Fruit fly (Drosophila melanogaster) whole organism, embryonic: ENCODE data around the gene CG4570.

Experiments
- BEAF-32 ChIP-seq: fragments of 200-800 bp; sonication (Bioruptor generic); optimal IDR thresholded peaks from 3 replicates; lab custom pipeline; 2017; ENCODE audit warnings: missing biosample characterization, missing genetic modification characterization, mild to moderate bottlenecking, moderate library complexity, missing genetic modification reagents
- BtbVII ChIP-seq: fragments of 200-800 bp; sonication (Bioruptor generic); optimal IDR thresholded peaks from 3 replicates; lab custom pipeline; 2017; ENCODE audit warnings: missing biosample characterization, mild to moderate bottlenecking, missing genetic modification characterization
- C15 ChIP-seq: fragments of 200-800 bp; sonication (Bioruptor generic); IDR thresholded peaks from 3 replicates; pipeline ENCODE4 v1.3.6; 2022; ENCODE audit warnings: missing biosample characterization, missing genetic modification characterization
- CG12659 ChIP-seq: fragments of 200-800 bp; sonication (Bioruptor generic); optimal IDR thresholded peaks from 3 replicates; lab custom pipeline; 2017; ENCODE audit warnings: mild to moderate bottlenecking, missing biosample characterization, missing genetic modification reagents, missing genetic modification characterization
- CG13894 ChIP-seq: fragments of 200-800 bp; sonication (Bioruptor generic); optimal IDR thresholded peaks from 3 replicates; lab custom pipeline; 2018; ENCODE audit warnings: missing biosample characterization, mild to moderate bottlenecking, missing genetic modification characterization, moderate library complexity
- CG14667 ChIP-seq: fragments of 200-800 bp; sonication (Bioruptor generic); IDR thresholded peaks from 2 replicates; pipeline ENCODE4 v1.3.6; 2022; ENCODE audit warnings: missing biosample characterization, missing genetic modification characterization
- CG1602 ChIP-seq: fragments of 200-800 bp; sonication (Bioruptor generic); optimal IDR thresholded peaks from 3 replicates; lab custom pipeline; 2016; ENCODE audit warnings: missing biosample characterization, missing genetic modification characterization
- CG17359 ChIP-seq: fragments of 200-800 bp; sonication (Bioruptor generic); optimal IDR thresholded peaks from 3 replicates; lab custom pipeline; 2018; ENCODE audit warnings: missing biosample characterization, mild to moderate bottlenecking, missing genetic modification characterization, moderate library complexity
- CG17829 ChIP-seq: fragments of 200-800 bp; optimal IDR thresholded peaks from 2 replicates; lab custom pipeline; 2019; ENCODE audit warnings: missing biosample characterization, mild to moderate bottlenecking, missing genetic modification characterization, moderate library complexity
- CG2712 ChIP-seq: fragments of 200-800 bp; optimal IDR thresholded peaks from 3 replicates; lab custom pipeline; 2019; ENCODE audit warnings: missing biosample characterization, mild to moderate bottlenecking, missing genetic modification characterization, moderate library complexity
- CG31441 ChIP-seq: fragments of 200-800 bp; sonication (Bioruptor generic); IDR thresholded peaks from 2 replicates; pipeline ENCODE4 v1.3.6; 2022; ENCODE audit warnings: missing biosample characterization, missing genetic modification characterization
- CG32767 ChIP-seq: fragments of 200-800 bp; sonication (Bioruptor generic); IDR thresholded peaks from 2 replicates; pipeline ENCODE4 v1.3.6; 2022; ENCODE audit warnings: missing biosample characterization, missing genetic modification characterization
- CG32772 ChIP-seq: fragments of 200-800 bp; sonication (Bioruptor generic); IDR thresholded peaks from 2 replicates; pipeline ENCODE4 v1.3.6; 2022; ENCODE audit warnings: missing biosample characterization, missing genetic modification characterization
- CG33557 ChIP-seq: fragments of 200-800 bp; sonication (Bioruptor generic); optimal IDR thresholded peaks from 2 replicates; lab custom pipeline; 2019; ENCODE audit warnings: missing biosample characterization, mild to moderate bottlenecking, missing genetic modification characterization, moderate library complexity
- CG34422 ChIP-seq: fragments of 200-800 bp; sonication (Bioruptor generic); IDR thresholded peaks from 3 replicates; pipeline ENCODE4 v1.3.6; 2022; ENCODE audit warnings: missing biosample characterization, missing genetic modification characterization
- CG3838 ChIP-seq: fragments of 200-800 bp; sonication (Bioruptor generic); optimal IDR thresholded peaks from 3 replicates; lab custom pipeline; 2016; ENCODE audit warnings: missing biosample characterization, missing genetic modification characterization
- CG3847 ChIP-seq: fragments of 200-800 bp; sonication (Bioruptor generic); IDR thresholded peaks from 2 replicates; pipeline ENCODE4 v1.3.6; 2022; ENCODE audit warnings: missing biosample characterization, missing genetic modification characterization
- CG6254 ChIP-seq: fragments of 200-800 bp; sonication (Bioruptor generic); optimal IDR thresholded peaks from 3 replicates; lab custom pipeline; 2017; ENCODE audit warnings: mild to moderate bottlenecking, missing biosample characterization, missing genetic modification reagents, missing genetic modification characterization
- CG6683 ChIP-seq: fragments of 200-800 bp; sonication (Bioruptor generic); optimal IDR thresholded peaks from 2 replicates; lab custom pipeline; 2017; ENCODE audit warnings: missing biosample characterization, mild to moderate bottlenecking, missing genetic modification characterization, missing genetic modification reagents
- CG7745 ChIP-seq: fragments of 200-800 bp; sonication (Bioruptor generic); optimal IDR thresholded peaks from 2 replicates; lab custom pipeline; 2018; ENCODE audit warnings: missing biosample characterization, mild to moderate bottlenecking, missing genetic modification characterization, moderate library complexity
- CG8089 ChIP-seq: fragments of 200-800 bp; sonication (Bioruptor generic); optimal IDR thresholded peaks from 3 replicates; lab custom pipeline; 2016; ENCODE audit warnings: missing biosample characterization, missing genetic modification characterization
- CG8388 ChIP-seq: fragments of 200-800 bp; sonication (Bioruptor generic); optimal IDR thresholded peaks from 2 replicates; lab custom pipeline; 2019; ENCODE audit warnings: missing biosample characterization, mild to moderate bottlenecking, missing genetic modification characterization, moderate library complexity
- CG9797 ChIP-seq: fragments of 200-800 bp; sonication (Bioruptor generic); optimal IDR thresholded peaks from 3 replicates; lab custom pipeline; 2018; ENCODE audit warnings: missing biosample characterization, mild to moderate bottlenecking, missing genetic modification characterization
- HLH54F ChIP-seq: fragments of 200-800 bp; sonication (Bioruptor generic); optimal IDR thresholded peaks from 3 replicates; lab custom pipeline; 2016; ENCODE audit warnings: missing biosample characterization, missing genetic modification characterization
- Hr39 ChIP-seq: fragments of >200 bp; optimal IDR thresholded peaks from 2 replicates; lab custom pipeline; 2017
- PHDP ChIP-seq: fragments of 200-800 bp; sonication (Bioruptor generic); optimal IDR thresholded peaks from 3 replicates; lab custom pipeline; 2018; ENCODE audit warnings: missing biosample characterization, mild to moderate bottlenecking, missing genetic modification characterization, moderate library complexity
- Rfx ChIP-seq: fragments of 200-800 bp; sonication (Bioruptor generic); IDR thresholded peaks from 2 replicates; pipeline ENCODE4 v1.3.6; 2022; ENCODE audit warnings: missing biosample characterization, missing genetic modification characterization
- Sin3A ChIP-seq: fragments of >200 bp; optimal IDR thresholded peaks from 2 replicates; lab custom pipeline; 2018
- amos ChIP-seq: fragments of 200-800 bp; sonication (Bioruptor generic); IDR thresholded peaks from 2 replicates; pipeline ENCODE4 v1.3.6; 2022; ENCODE audit warnings: missing biosample characterization, missing genetic modification characterization; ENCODE audit not compliant: partially characterized antibody
- ase ChIP-seq: fragments of 200-800 bp; sonication (Bioruptor generic); IDR thresholded peaks from 3 replicates; pipeline ENCODE4 v1.3.6; 2022; ENCODE audit warnings: missing biosample characterization, missing genetic modification characterization
- bab2 ChIP-seq: fragments of 200-800 bp; sonication (Bioruptor generic); optimal IDR thresholded peaks from 2 replicates; lab custom pipeline; 2016; ENCODE audit warnings: missing biosample characterization, missing genetic modification characterization
- cg ChIP-seq: fragments of 200-800 bp; sonication (Bioruptor generic); optimal IDR thresholded peaks from 3 replicates; lab custom pipeline; 2019; ENCODE audit warnings: missing biosample characterization, mild to moderate bottlenecking, missing genetic modification characterization, moderate library complexity
- chif ChIP-seq, 2 experiments: fragments of 200-800 bp; sonication (Bioruptor generic); optimal IDR thresholded peaks; 3 replicates each; lab custom pipeline; 2016; ENCODE audit warnings: missing biosample characterization in 2 of 2, missing genetic modification characterization in 2 of 2
- dimm ChIP-seq: fragments of 200-800 bp; sonication (Bioruptor generic); IDR thresholded peaks from 2 replicates; pipeline ENCODE4 v1.3.6; 2022; ENCODE audit warnings: missing biosample characterization, missing genetic modification characterization
- disco-r ChIP-seq: fragments of 200-800 bp; sonication (Bioruptor generic); optimal IDR thresholded peaks from 2 replicates; lab custom pipeline; 2016; ENCODE audit warnings: missing biosample characterization, missing genetic modification characterization
- dmrt99B ChIP-seq: fragments of 200-800 bp; sonication (Bioruptor generic); optimal IDR thresholded peaks from 2 replicates; lab custom pipeline; 2018; ENCODE audit warnings: missing biosample characterization, mild to moderate bottlenecking, missing genetic modification characterization, moderate library complexity
- fu2 ChIP-seq: fragments of 200-800 bp; sonication (Bioruptor generic); optimal IDR thresholded peaks from 2 replicates; lab custom pipeline; 2016; ENCODE audit warnings: missing biosample characterization, missing genetic modification characterization
- gsb-n ChIP-seq: fragments of 200-800 bp; sonication (Bioruptor generic); optimal IDR thresholded peaks from 3 replicates; lab custom pipeline; 2018; ENCODE audit warnings: missing biosample characterization, mild to moderate bottlenecking, missing genetic modification characterization
- hb ChIP-seq: fragments of 200-800 bp; sonication (Bioruptor generic); IDR thresholded peaks from 3 replicates; pipeline ENCODE4 v1.3.6; 2022; ENCODE audit warnings: missing biosample characterization, missing genetic modification characterization; ENCODE audit not compliant: partially characterized antibody
- jigr1 ChIP-seq: fragments of 200-800 bp; sonication (Bioruptor generic); IDR thresholded peaks from 3 replicates; pipeline ENCODE4 v1.3.6; 2022; ENCODE audit warnings: missing biosample characterization, missing genetic modification characterization
- jumu ChIP-seq: fragments of 200-800 bp; sonication (Bioruptor generic); optimal IDR thresholded peaks from 3 replicates; lab custom pipeline; 2016; ENCODE audit warnings: missing biosample characterization, missing genetic modification characterization
- ken ChIP-seq: fragments of 200-800 bp; sonication (Bioruptor generic); IDR thresholded peaks from 3 replicates; pipeline ENCODE4 v1.3.6; 2022; ENCODE audit warnings: missing biosample characterization, missing genetic modification characterization
- p53 ChIP-seq: fragments of 200-800 bp; sonication (Bioruptor generic); optimal IDR thresholded peaks from 2 replicates; lab custom pipeline; 2016; ENCODE audit warnings: missing biosample characterization, missing genetic modification characterization
- peb ChIP-seq: fragments of 200-800 bp; sonication (Bioruptor generic); IDR thresholded peaks from 2 replicates; pipeline ENCODE4 v1.3.6; 2022; ENCODE audit warnings: missing biosample characterization, missing genetic modification characterization
- pzg ChIP-seq: fragments of 200-800 bp; sonication (Bioruptor generic); optimal IDR thresholded peaks from 3 replicates; lab custom pipeline; 2018; ENCODE audit warnings: missing biosample characterization, mild to moderate bottlenecking, missing genetic modification characterization, moderate library complexity
- ro ChIP-seq: fragments of 200-800 bp; sonication (Bioruptor generic); IDR thresholded peaks from 2 replicates; pipeline ENCODE4 v1.3.6; 2022; ENCODE audit warnings: missing biosample characterization, missing genetic modification characterization
- sob ChIP-seq: fragments of 200-800 bp; sonication (Bioruptor generic); IDR thresholded peaks from 2 replicates; pipeline ENCODE4 v1.3.6; 2022; ENCODE audit warnings: missing biosample characterization, missing genetic modification characterization
- ssp ChIP-seq: fragments of 200-800 bp; sonication (Bioruptor generic); IDR thresholded peaks from 2 replicates; pipeline ENCODE4 v1.3.6; 2022; ENCODE audit warnings: missing biosample characterization, missing genetic modification characterization
- tio ChIP-seq: fragments of 200-800 bp; sonication (Bioruptor generic); optimal IDR thresholded peaks from 2 replicates; lab custom pipeline; 2017; ENCODE audit warnings: missing biosample characterization, missing genetic modification characterization, inconsistent platforms
- zf30C ChIP-seq: fragments of 200-800 bp; sonication (Bioruptor generic); optimal IDR thresholded peaks from 3 replicates; lab custom pipeline; 2018; ENCODE audit warnings: missing biosample characterization, mild to moderate bottlenecking, missing genetic modification characterization

Gene CG4570

dm6 chr3R:10886462-10887315, 30.1 kb downstream of the CG4570 start (continued):
- TF ChIP-seq CG13894 (tag; lab: Kevin White, UChicago): peak; percentile 94
- TF ChIP-seq CG31441: peak; percentile 93
- peak; percentile 17 for TF ChIP-seq p53 (GFP tag; lab: Kevin White, UChicago)
- peak; percentile 83 for TF ChIP-seq disco-r
- TF ChIP-seq jumu (GFP tag; lab: Kevin White, UChicago): peak; percentile 89
- no peak for TF ChIP-seq Hr39
- peak; percentile 84 for TF ChIP-seq CG8388 (GFP tag; lab: Kevin White, UChicago)
- peak; percentile 80 for TF ChIP-seq CG34422 (GFP tag; lab: Robert Waterston, UW)
- peak; percentile 92 for TF ChIP-seq dmrt99B
- peak; percentile 89 for TF ChIP-seq gsb-n (tag; lab: Kevin White, UChicago)
- TF ChIP-seq sob (GFP tag; lab: Robert Waterston, UW): peak; percentile 92
- peak; percentile 93 for TF ChIP-seq BtbVII (GFP tag; lab: Kevin White, UChicago)
- TF ChIP-seq CG9797 (GFP tag; lab: Kevin White, UChicago): peak; percentile 27
- no peak for TF ChIP-seq hb (GFP tag; lab: Robert Waterston, UW)
- TF ChIP-seq CG32772: peak; percentile 85
- peak; percentile 84 for TF ChIP-seq CG32767 (GFP tag; lab: Robert Waterston, UW)
- TF ChIP-seq dimm: peak; percentile 50; the same call in 1 of the 2 replicates
- peak; percentile 85 for TF ChIP-seq tio
- peak; percentile 83 for TF ChIP-seq CG1602 (GFP tag; lab: Kevin White, UChicago)
- peak; percentile 74 for TF ChIP-seq CG6254 (GFP tag; lab: Kevin White, UChicago)
- peak; percentile 94 for TF ChIP-seq CG12659 (GFP tag; lab: Kevin White, UChicago)
- TF ChIP-seq CG8089 (GFP tag; lab: Kevin White, UChicago): peak; percentile 78
- TF ChIP-seq CG3838: peak; percentile 65
- peak; percentile 79 for TF ChIP-seq peb (GFP tag; lab: Robert Waterston, UW)
- TF ChIP-seq fu2 (GFP tag; lab: Kevin White, UChicago): peak; percentile 87
- TF ChIP-seq pzg: no peak
- peak; percentile 76 for TF ChIP-seq CG17829 (tag; lab: Kevin White, UChicago)
- peak; percentile 93 for TF ChIP-seq cg (GFP tag; lab: Kevin White, UChicago)
- TF ChIP-seq CG14667: peak; percentile 75
- peak; percentile 64 for TF ChIP-seq ro
- TF ChIP-seq ase (GFP tag; lab: Robert Waterston, UW): peak; percentile 84
- TF ChIP-seq Rfx (GFP tag; lab: Robert Waterston, UW): peak; percentile 92
- peak; percentile 43; the same call in 1 of the 3 replicates for TF ChIP-seq ken (GFP tag; lab: Robert Waterston, UW)
- TF ChIP-seq zf30C: no peak
- TF ChIP-seq jigr1: peak; percentile 79
- peak; percentile 78 for TF ChIP-seq ssp (GFP tag; lab: Robert Waterston, UW)
- peak; percentile 34; the same call in 1 of the 3 replicates for TF ChIP-seq C15 (GFP tag; lab: Robert Waterston, UW)
- TF ChIP-seq HLH54F (GFP tag; lab: Kevin White, UChicago): peak; percentile 79
- no peak for TF ChIP-seq amos (GFP tag; lab: Robert Waterston, UW)
- peak; percentile 6 for TF ChIP-seq BEAF-32 (GFP tag; lab: Kevin White, UChicago)
- TF ChIP-seq CG7745: no peak
- peak; percentile 91 for TF ChIP-seq CG6683 (GFP tag; lab: Kevin White, UChicago)
- peak; percentile 85 for TF ChIP-seq CG2712 (tag; lab: Kevin White, UChicago)
- TF ChIP-seq CG33557 (GFP tag; lab: Kevin White, UChicago): peak; percentile 84
- TF ChIP-seq PHDP (tag; lab: Kevin White, UChicago): peak; percentile 95
- peak; percentile 91 for TF ChIP-seq CG3847 (GFP tag; lab: Robert Waterston, UW)
- TF ChIP-seq Sin3A: no peak
- TF ChIP-seq bab2 (GFP tag; lab: Kevin White, UChicago): peak; percentile 84
- TF ChIP-seq chif (GFP tag; optimal IDR thresholded peaks at IDR 0.05; lab: Kevin White, UChicago): peak; percentile 69 to 89
- TF ChIP-seq CG17359 (tag; lab: Kevin White, UChicago): peak; percentile 88
